Fruit fly (Drosophila melanogaster): Measurements from ENCODE around the gene CG34267.

CG34267 gene

dm6 chr3L:531280-531853, 31.1 kb upstream of the CG34267 start (continued):
- TF ChIP-seq ss (GFP tag; optimal IDR thresholded peaks at IDR 0.05) (peak; percentile 89 to 91), CG11762 (GFP tag; optimal IDR thresholded peaks at IDR 0.05; ENCODE audit: insufficient read depth) (peak; percentile 46), Lpt (GFP tag; optimal IDR thresholded peaks at IDR 0.05) (no peak), Eip78C (GFP tag) (peak; percentile 89), CG10631 (GFP tag; optimal IDR thresholded peaks at IDR 0.05) (peak; percentile 83), vri (GFP tag; optimal IDR thresholded peaks at IDR 0.05) (peak; percentile 77), CG3919 (GFP tag; optimal IDR thresholded peaks at IDR 0.05) (peak; percentile 67), CG6792 (GFP tag; optimal IDR thresholded peaks at IDR 0.05) (peak; percentile 62), dsx (GFP tag; optimal IDR thresholded peaks at IDR 0.05; ENCODE audit: poor library complexity, severe bottlenecking) (peak; percentile 88), Sox102F (GFP tag; optimal IDR thresholded peaks at IDR 0.05) (peak; percentile 11), CG8119 (GFP tag; IDR thresholded peaks at IDR 0.05) (peak; percentile 76), CG6163 (GFP tag; IDR thresholded peaks at IDR 0.05) (peak; percentile 84), spab (GFP tag; optimal IDR thresholded peaks at IDR 0.05) (peak; percentile 73), CG8319 (GFP tag; optimal IDR thresholded peaks at IDR 0.05) (peak; percentile 64), salr (GFP tag; optimal IDR thresholded peaks at IDR 0.05) (peak in 1 of 2 experiments; percentile 49), Eip93F (GFP tag; optimal IDR thresholded peaks at IDR 0.05) (no peak), pdm3 (GFP tag; optimal IDR thresholded peaks at IDR 0.05) (peak; percentile 19), CG9139 (GFP tag; optimal IDR thresholded peaks at IDR 0.05) (peak; percentile 81), Sox15 (GFP tag; optimal IDR thresholded peaks at IDR 0.05) (peak; percentile 20), CG4318 (GFP tag; optimal IDR thresholded peaks at IDR 0.05) (peak; percentile 12), CG31627 (GFP tag; optimal IDR thresholded peaks at IDR 0.05) (no peak), CG11902 (GFP tag; optimal IDR thresholded peaks at IDR 0.05) (peak; percentile 56), CG10669 (GFP tag; optimal IDR thresholded peaks at IDR 0.05) (peak; percentile 83), eg (GFP tag; IDR thresholded peaks at IDR 0.05) (no peak), CG7368 (GFP tag; optimal IDR thresholded peaks at IDR 0.05) (peak; percentile 34), Blimp-1 (GFP tag; optimal IDR thresholded peaks at IDR 0.05) (peak; percentile 69), cyc (GFP tag; optimal IDR thresholded peaks at IDR 0.05) (peak; percentile 12), CG3032 (tag; optimal IDR thresholded peaks at IDR 0.05) (peak; percentile 91), acj6 (GFP tag; optimal IDR thresholded peaks at IDR 0.05) (peak; percentile 58), CG8632 (GFP tag; optimal IDR thresholded peaks at IDR 0.05) (peak; percentile 86), dac (GFP tag; optimal IDR thresholded peaks at IDR 0.05) (no peak), Hr38 (GFP tag; optimal IDR thresholded peaks at IDR 0.05) (no peak), fd85E (GFP tag; optimal IDR thresholded peaks at IDR 0.05) (no peak), lz (GFP tag; optimal IDR thresholded peaks at IDR 0.05) (peak; percentile 24), OdsH (GFP tag; optimal IDR thresholded peaks at IDR 0.05) (peak; percentile 55)

- no peak for TF ChIP-seq vri (GFP tag; optimal IDR thresholded peaks at IDR 0.05)
- no peak for TF ChIP-seq achi (GFP tag; optimal IDR thresholded peaks at IDR 0.05)
- no peak for TF ChIP-seq CG3919 (GFP tag; optimal IDR thresholded peaks at IDR 0.05)
- no peak for TF ChIP-seq CG6276 (GFP tag; optimal IDR thresholded peaks at IDR 0.05)
- TF ChIP-seq Lpt (GFP tag; optimal IDR thresholded peaks at IDR 0.05): no peak
- no peak for TF ChIP-seq CG6163 (GFP tag; IDR thresholded peaks at IDR 0.05)
- TF ChIP-seq Sox15 (GFP tag; optimal IDR thresholded peaks at IDR 0.05): no peak
- no peak for TF ChIP-seq esn (GFP tag; optimal IDR thresholded peaks at IDR 0.05)
Observed at dm6 chr3L:530813-531212, 30.6 kb upstream of the CG34267 start.

- TF ChIP-seq esn (GFP tag; optimal IDR thresholded peaks at IDR 0.05) (no peak), Smox (GFP tag; optimal IDR thresholded peaks at IDR 0.05) (no peak), CG34406 (GFP tag; optimal IDR thresholded peaks at IDR 0.05) (no peak), Eip93F (GFP tag; optimal IDR thresholded peaks at IDR 0.05) (no peak), CG32006 (GFP tag; optimal IDR thresholded peaks at IDR 0.05) (no peak), Ets96B (tag; optimal IDR thresholded peaks at IDR 0.05) (no peak), ss (GFP tag; optimal IDR thresholded peaks at IDR 0.05) (no peak), Eip78C (GFP tag) (no peak), CG6854 (GFP tag; optimal IDR thresholded peaks at IDR 0.05) (no peak), spab (GFP tag; optimal IDR thresholded peaks at IDR 0.05) (no peak), eg (GFP tag; IDR thresholded peaks at IDR 0.05) (no peak), salr (GFP tag; optimal IDR thresholded peaks at IDR 0.05) (no peak)
Observed at dm6 chr3L:528037-528436, 27.8 kb upstream of the CG34267 start, which contains the start of gene CG34269. CG34269 (plus strand) TSS chr3L:528337.

All from whole organism, prepupa.